Worm (Caenorhabditis elegans) whole organism, L4 larva: Measurements from ENCODE around the gene CC8.3.

ENCODE experiments used
- aly-2 ChIP-seq: sonication (generic microtip); optimal IDR thresholded peaks from 2 replicates; lab custom pipeline; 2018; ENCODE audit warnings: missing biosample characterization, missing genetic modification characterization
- egl-43 ChIP-seq: fragments of 200-800 bp; sonication (Bioruptor generic); IDR thresholded peaks from 2 replicates; pipeline ENCODE4 v1.3.6; 2022; ENCODE audit warnings: missing genetic modification reagents, missing genetic modification characterization, missing compliant biosample characterization
- fkh-10 ChIP-seq: fragments of 150-350 bp; optimal IDR thresholded peaks from 2 replicates; lab custom pipeline; 2014; ENCODE audit warnings: missing biosample characterization, missing genetic modification reagents, missing genetic modification characterization
- lin-1 ChIP-seq: fragments of 200-800 bp; sonication (Bioruptor generic); IDR thresholded peaks from 2 replicates; pipeline ENCODE4 v1.3.6; 2022; ENCODE audit warnings: missing genetic modification reagents, missing genetic modification characterization, missing compliant biosample characterization
- lsy-2 ChIP-seq, 2 experiments: fragments of 150-350 bp in 1 of 2; sonication (generic microtip) in 1 of 2; optimal IDR thresholded peaks; 2 replicates each; lab custom pipeline; 2014 to 2017; ENCODE audit warnings: missing biosample characterization in 2 of 2, missing genetic modification characterization in 2 of 2
- nhr-77 ChIP-seq: fragments of 150-350 bp; optimal IDR thresholded peaks from 2 replicates; lab custom pipeline; 2014; ENCODE audit warnings: missing biosample characterization, missing genetic modification characterization
- snpc-4 ChIP-seq: fragments of 150-350 bp; optimal IDR thresholded peaks from 2 replicates; lab custom pipeline; 2014; ENCODE audit warnings: missing biosample characterization, missing genetic modification characterization
- unc-130 ChIP-seq: sonication (generic microtip); optimal IDR thresholded peaks from 2 replicates; lab custom pipeline; 2016; ENCODE audit warnings: missing genetic modification reagents, missing genetic modification characterization, missing compliant biosample characterization

- no peak for TF ChIP-seq unc-130 (GFP tag; lab: Kevin White, UChicago)
- no peak for TF ChIP-seq snpc-4
- no peak for TF ChIP-seq fkh-10 (GFP tag; lab: Kevin White, UChicago)
- TF ChIP-seq lin-1 (GFP tag; lab: Robert Waterston, UW): no peak
- TF ChIP-seq egl-43 (GFP tag; lab: Robert Waterston, UW): peak; percentile 55; the same call in 1 of the 2 replicates
- TF ChIP-seq aly-2 (tag; lab: Kevin White, UChicago): no peak
- peak in 1 of 2 experiments; percentile 23 for TF ChIP-seq lsy-2 (tag; optimal IDR thresholded peaks at IDR 0.05; lab: Kevin White, UChicago)
- no peak for TF ChIP-seq nhr-77 (tag; lab: Kevin White, UChicago)
These were observed 6.6 kb upstream of the CC8.3 start, which contains the start of gene CC8.2 for ce11 chrIV:3648634-3649240.
